Fruit fly (Drosophila melanogaster) whole organism, wandering third instar larva: ENCODE results near the gene CG7766.
A peak's percentile ranks its signal among the peaks of the same experiment; 100 is the strongest.

Source experiments
- Abd-B ChIP-seq: fragments of >200 bp; optimal IDR thresholded peaks from 2 replicates; lab custom pipeline; 2017; ENCODE audit warnings: missing biosample characterization, missing genetic modification characterization
- CG32264 ChIP-seq: fragments of 200-800 bp; sonication (Bioruptor generic); optimal IDR thresholded peaks from 2 replicates; lab custom pipeline; 2016; ENCODE audit warnings: missing biosample characterization, missing genetic modification characterization
- CG9705 ChIP-seq: fragments of 200-800 bp; sonication (Bioruptor generic); optimal IDR thresholded peaks from 2 replicates; lab custom pipeline; 2018; ENCODE audit warnings: missing biosample characterization, mild to moderate bottlenecking, missing genetic modification characterization
- Dfd ChIP-seq: fragments of >200 bp; optimal IDR thresholded peaks from 2 replicates; lab custom pipeline; 2017; ENCODE audit warnings: missing biosample characterization, missing genetic modification characterization
- GATAd ChIP-seq: sonication (Bioruptor generic); optimal IDR thresholded peaks from 2 replicates; lab custom pipeline; 2016; ENCODE audit warnings: missing biosample characterization, missing genetic modification characterization
- HLH106 ChIP-seq: fragments of 200-800 bp; optimal IDR thresholded peaks from 3 replicates; lab custom pipeline; 2019; ENCODE audit warnings: missing biosample characterization, mild to moderate bottlenecking, missing genetic modification characterization, moderate library complexity
- Hnf4 ChIP-seq: fragments of 200-800 bp; sonication (Bioruptor generic); optimal IDR thresholded peaks from 2 replicates; lab custom pipeline; 2016; ENCODE audit warnings: missing biosample characterization, mild to moderate bottlenecking, missing genetic modification characterization
- Hr78 ChIP-seq: fragments of >200 bp; optimal IDR thresholded peaks from 2 replicates; lab custom pipeline; 2017; ENCODE audit warnings: missing biosample characterization, missing genetic modification characterization
- Hr83 ChIP-seq: fragments of 200-300 bp; sonication (Bioruptor generic); optimal IDR thresholded peaks from 2 replicates; lab custom pipeline; 2016; ENCODE audit warnings: missing biosample characterization, mild to moderate bottlenecking, missing genetic modification characterization, moderate library complexity; ENCODE audit not compliant: poor library complexity, severe bottlenecking
- Mio ChIP-seq: sonication (Bioruptor generic); optimal IDR thresholded peaks from 2 replicates; lab custom pipeline; 2016; ENCODE audit warnings: missing biosample characterization, missing genetic modification characterization
- Myc ChIP-seq: fragments of >200 bp; optimal IDR thresholded peaks from 2 replicates; lab custom pipeline; 2017
- OdsH ChIP-seq: fragments of 200-800 bp; sonication (Bioruptor generic); optimal IDR thresholded peaks from 2 replicates; lab custom pipeline; 2016; ENCODE audit warnings: missing biosample characterization, mild to moderate bottlenecking, missing genetic modification characterization
- Sp1 ChIP-seq: fragments of 200-800 bp; sonication (Bioruptor generic); optimal IDR thresholded peaks from 3 replicates; lab custom pipeline; 2019; ENCODE audit warnings: missing biosample characterization, mild to moderate bottlenecking, missing genetic modification characterization, moderate library complexity
- Vsx2 ChIP-seq: fragments of 200-300, 225-300 bp; sonication (Bioruptor generic); optimal IDR thresholded peaks from 2 replicates; lab custom pipeline; 2018; ENCODE audit warnings: missing biosample characterization, missing genetic modification characterization; ENCODE audit not compliant: partially characterized antibody
- br ChIP-seq: fragments of 200-800 bp; sonication (Bioruptor generic); optimal IDR thresholded peaks from 2 replicates; lab custom pipeline; 2016; ENCODE audit warnings: missing biosample characterization, missing genetic modification characterization
- brk ChIP-seq: fragments of 200-800 bp; sonication (Bioruptor generic); optimal IDR thresholded peaks from 2 replicates; lab custom pipeline; 2016; ENCODE audit warnings: missing biosample characterization, mild to moderate bottlenecking, missing genetic modification characterization
- dmrt93B ChIP-seq: fragments of 200-800 bp; sonication (Bioruptor generic); optimal IDR thresholded peaks from 2 replicates; lab custom pipeline; 2018; ENCODE audit warnings: missing biosample characterization, mild to moderate bottlenecking, missing genetic modification characterization
- dsf ChIP-seq: sonication (Bioruptor generic); optimal IDR thresholded peaks from 2 replicates; lab custom pipeline; 2016; ENCODE audit warnings: missing biosample characterization, missing genetic modification characterization, borderline replicate concordance
- ey ChIP-seq: fragments of 200-800 bp; sonication (Bioruptor generic); optimal IDR thresholded peaks from 2 replicates; lab custom pipeline; 2016; ENCODE audit warnings: missing biosample characterization, missing genetic modification characterization
- foxo ChIP-seq, 2 experiments: fragments of 200-800 bp; sonication (Bioruptor generic); optimal IDR thresholded peaks; 2 replicates in 1 of 2; 3 replicates in 1 of 2; lab custom pipeline; 2016 to 2017; ENCODE audit warnings: missing biosample characterization in 2 of 2, missing genetic modification characterization in 2 of 2
- fru ChIP-seq: fragments of 200-800 bp; sonication (Bioruptor generic); optimal IDR thresholded peaks from 3 replicates; lab custom pipeline; 2016; ENCODE audit warnings: missing biosample characterization, mild to moderate bottlenecking, missing genetic modification characterization
- h ChIP-seq: fragments of 200-800 bp; sonication (Bioruptor generic); optimal IDR thresholded peaks from 3 replicates; lab custom pipeline; 2016; ENCODE audit warnings: missing biosample characterization, mild to moderate bottlenecking, missing genetic modification characterization
- jim ChIP-seq: fragments of 175-275, 200-325 bp; sonication (Bioruptor generic); optimal IDR thresholded peaks from 2 replicates; lab custom pipeline; 2016; ENCODE audit warnings: missing biosample characterization, mild to moderate bottlenecking, missing genetic modification characterization
- psq ChIP-seq: fragments of 200-800 bp; sonication (Bioruptor generic); optimal IDR thresholded peaks from 3 replicates; lab custom pipeline; 2017; ENCODE audit warnings: missing biosample characterization, mild to moderate bottlenecking, missing genetic modification characterization, moderate library complexity
- sage ChIP-seq: fragments of 200-800 bp; sonication (Bioruptor generic); optimal IDR thresholded peaks from 2 replicates; lab custom pipeline; 2016; ENCODE audit warnings: missing biosample characterization, mild to moderate bottlenecking, missing genetic modification characterization
- sv ChIP-seq: fragments of 200-800 bp; sonication (Bioruptor generic); optimal IDR thresholded peaks from 3 replicates; lab custom pipeline; 2016; ENCODE audit warnings: missing biosample characterization, missing genetic modification characterization
- tai ChIP-seq: sonication (Bioruptor generic); optimal IDR thresholded peaks from 2 replicates; lab custom pipeline; 2016; ENCODE audit warnings: missing biosample characterization, missing genetic modification characterization
- woc ChIP-seq: sonication (Bioruptor generic); optimal IDR thresholded peaks from 2 replicates; lab custom pipeline; 2016; ENCODE audit warnings: missing biosample characterization, mild to moderate bottlenecking, missing genetic modification characterization

The CG7766 gene

dm6 chrX:9134241-9134849 lies 30.8 kb upstream of the CG7766 start:
- TF ChIP-seq ey (GFP tag; lab: Kevin White, UChicago), result no peak
- TF ChIP-seq CG32264 (GFP tag; lab: Kevin White, UChicago), result no peak
- peak; percentile 22 for TF ChIP-seq Dfd (GFP tag; lab: Kevin White, UChicago)
- no peak for TF ChIP-seq Hr83 (GFP tag; lab: Kevin White, UChicago)
- TF ChIP-seq tai (GFP tag; lab: Kevin White, UChicago), result no peak
- TF ChIP-seq dsf (GFP tag; lab: Kevin White, UChicago), result no peak
- no peak for TF ChIP-seq sage (GFP tag; lab: Kevin White, UChicago)
- TF ChIP-seq, all 38 proteins: peak for 1

- TF ChIP-seq Dfd (GFP tag; lab: Kevin White, UChicago) (no peak), Abd-B (no peak), Hr78 (GFP tag; lab: Kevin White, UChicago) (no peak), psq (GFP tag; lab: Kevin White, UChicago) (no peak), h (GFP tag; lab: Kevin White, UChicago) (no peak), Hnf4 (GFP tag; lab: Kevin White, UChicago) (no peak), dsf (GFP tag; lab: Kevin White, UChicago) (no peak), jim (GFP tag; lab: Kevin White, UChicago) (no peak)
Observed at dm6 chrX:9133577-9134240, 30.2 kb upstream of the CG7766 start.

dm6 chrX:9132589-9133237 lies 29.2 kb upstream of the CG7766 start:
- TF ChIP-seq br (GFP tag; lab: Kevin White, UChicago) (no peak), brk (GFP tag; lab: Kevin White, UChicago) (no peak), Hr78 (GFP tag; lab: Kevin White, UChicago) (no peak), OdsH (GFP tag; lab: Kevin White, UChicago) (no peak), dmrt93B (GFP tag; lab: Kevin White, UChicago) (no peak), sage (GFP tag; lab: Kevin White, UChicago) (no peak), GATAd (GFP tag; lab: Kevin White, UChicago) (no peak), jim (GFP tag; lab: Kevin White, UChicago) (no peak), sv (no peak), h (GFP tag; lab: Kevin White, UChicago) (no peak), Myc (no peak), Abd-B (no peak), fru (GFP tag; lab: Kevin White, UChicago) (no peak)
- TF ChIP-seq, all 38 proteins: peak for 0

dm6 chrX:9131523-9131922 lies 28.0 kb upstream of the CG7766 start:
- TF ChIP-seq tai (GFP tag; lab: Kevin White, UChicago), result no peak
- no peak for TF ChIP-seq sv
- no peak for TF ChIP-seq Myc
- TF ChIP-seq h (GFP tag; lab: Kevin White, UChicago), result no peak
- TF ChIP-seq, all 38 proteins: peak for 0

dm6 chrX:9130243-9130642 lies 26.7 kb upstream of the CG7766 start:
- no peak for TF ChIP-seq woc
- TF ChIP-seq HLH106 (tag; lab: Kevin White, UChicago), result no peak
- TF ChIP-seq br (GFP tag; lab: Kevin White, UChicago), result no peak
- TF ChIP-seq CG9705, result no peak
- TF ChIP-seq Vsx2, result no peak
- TF ChIP-seq foxo (GFP tag; optimal IDR thresholded peaks at IDR 0.05; lab: Kevin White, UChicago), result no peak
- TF ChIP-seq Mio, result no peak
- no peak for TF ChIP-seq Sp1
- TF ChIP-seq GATAd (GFP tag; lab: Kevin White, UChicago), result no peak
- no peak for TF ChIP-seq ey (GFP tag; lab: Kevin White, UChicago)
- no peak for TF ChIP-seq dsf (GFP tag; lab: Kevin White, UChicago)
